Worm (Caenorhabditis elegans): Measurements from ENCODE around the gene H24K24.2.

Gene H24K24.2

ce11 chrV:904232-904983 lies 13.2 kb upstream of the H24K24.2 start, which contains the start of gene trm-2A:
Gene trm-2A, plus strand, starts transcription at chrV:904963.
- TF ChIP-seq ZK185.1 (tag; optimal IDR thresholded peaks at IDR 0.05; ENCODE audit: poor library complexity, severe bottlenecking) (no peak), mes-4 (tag; optimal IDR thresholded peaks at IDR 0.05) (no peak), F39B2.1 (GFP tag; IDR thresholded peaks at IDR 0.05) (no peak), nfya-2 (GFP tag; IDR thresholded peaks at IDR 0.05) (no peak), nhr-120 (GFP tag; IDR thresholded peaks at IDR 0.05) (no peak), rcor-1 (GFP tag; IDR thresholded peaks at IDR 0.05) (no peak), B0261.1 (tag; optimal IDR thresholded peaks at IDR 0.05) (no peak), dpff-1 (tag; optimal IDR thresholded peaks at IDR 0.05) (no peak), atf-7 (tag; optimal IDR thresholded peaks at IDR 0.05) (no peak), Y95B8A.8 (GFP tag; IDR thresholded peaks at IDR 0.05) (no peak), zim-3 (tag; optimal IDR thresholded peaks at IDR 0.05) (no peak), hlh-26 (GFP tag; conservative IDR thresholded peaks at IDR 0.05) (no peak), F33H1.4 (GFP tag; IDR thresholded peaks at IDR 0.05) (0 out of 2 replicates have a peak, but pooled peaks have one; percentile 14), ztf-25 (GFP tag; IDR thresholded peaks at IDR 0.05) (no peak), ceh-100 (GFP tag; IDR thresholded peaks at IDR 0.05) (0 out of 2 replicates have a peak, but pooled peaks have one; percentile 22), madf-6 (GFP tag; IDR thresholded peaks at IDR 0.05) (peak; percentile 50; the same call in 1 of the 2 replicates), ama-1 (optimal IDR thresholded peaks at IDR 0.05) (no peak), ama-1 (GFP tag; optimal IDR thresholded peaks at IDR 0.05) (no peak), unc-62 (GFP tag; optimal IDR thresholded peaks at IDR 0.05) (no peak), C17E4.6 (GFP tag; IDR thresholded peaks at IDR 0.05) (no peak), let-526 (GFP tag; IDR thresholded peaks at IDR 0.05) (no peak), lin-54 (GFP tag; optimal IDR thresholded peaks at IDR 0.05) (peak; percentile 94), sea-2 (GFP tag; IDR thresholded peaks at IDR 0.05) (no peak), F49E8.2 (tag; optimal IDR thresholded peaks at IDR 0.05; ENCODE audit: insufficient read depth) (no peak), ztf-3 (GFP tag; optimal IDR thresholded peaks at IDR 0.05) (no peak), pha-4 (tag; optimal IDR thresholded peaks at IDR 0.05) (no peak), ceh-91 (GFP tag; IDR thresholded peaks at IDR 0.05) (no peak), die-1 (tag; optimal IDR thresholded peaks at IDR 0.05) (no peak), T26A5.8 (tag; optimal IDR thresholded peaks at IDR 0.05) (no peak), nhr-179 (tag; optimal IDR thresholded peaks at IDR 0.05) (no peak), K11D2.4 (GFP tag; IDR thresholded peaks at IDR 0.05) (no peak), dox-1 (GFP tag; IDR thresholded peaks at IDR 0.05) (no peak), ceh-79 (tag; optimal IDR thresholded peaks at IDR 0.05) (no peak), ztf-22 (GFP tag; optimal IDR thresholded peaks at IDR 0.05) (no peak), tbp1 (GFP tag; optimal IDR thresholded peaks at IDR 0.05) (peak; percentile 27), Y79H2A.3 (GFP tag; conservative IDR thresholded peaks at IDR 0.05) (no peak), repo-1 (tag; optimal IDR thresholded peaks at IDR 0.05) (no peak), nhr-90 (tag; optimal IDR thresholded peaks at IDR 0.05) (no peak), lsl-1 (GFP tag; optimal IDR thresholded peaks at IDR 0.05) (peak; percentile 18), snpc-3.4 (tag; optimal IDR thresholded peaks at IDR 0.05) (peak; percentile 70), bed-2 (GFP tag; IDR thresholded peaks at IDR 0.05) (no peak), madf-8 (GFP tag; conservative IDR thresholded peaks at IDR 0.05) (no peak), rpc-1 (optimal IDR thresholded peaks at IDR 0.05) (no peak), rpc-1 (tag; optimal IDR thresholded peaks at IDR 0.05) (no peak), zfh-2 (GFP tag; conservative IDR thresholded peaks at IDR 0.05) (peak; percentile 37; the same call in 1 of the 2 replicates), athp-1 (tag; optimal IDR thresholded peaks at IDR 0.05) (no peak), Y53G8AR.9 (GFP tag; conservative IDR thresholded peaks at IDR 0.05) (no peak), snpc-1.1 (tag; optimal IDR thresholded peaks at IDR 0.05; ENCODE audit: insufficient read depth) (no peak), efl-1 (GFP tag; optimal IDR thresholded peaks at IDR 0.05) (peak; percentile 76)

All from whole organism, young adult.